Worm (Caenorhabditis elegans) whole organism, L1 larva: Measurements from ENCODE around the gene jip-1.

Experiments used
- ceh-82 ChIP-seq, 3 experiments: fragments of 150-350 bp in 1 of 3; sonication (generic microtip) in 2 of 3; optimal IDR thresholded peaks; 2 replicates each; lab custom pipeline; 2014 to 2017; ENCODE audit warnings: missing biosample characterization in 3 of 3, missing genetic modification characterization in 3 of 3
- mef-2 ChIP-seq: fragments of 150-350 bp; optimal IDR thresholded peaks from 2 replicates; lab custom pipeline; 2014; ENCODE audit warnings: missing biosample characterization, missing genetic modification characterization
- nhr-20 ChIP-seq: sonication (generic microtip); optimal IDR thresholded peaks from 2 replicates; lab custom pipeline; 2016; ENCODE audit warnings: mild to moderate bottlenecking, missing genetic modification characterization, missing compliant biosample characterization
- rnt-1 ChIP-seq: sonication (generic microtip); optimal IDR thresholded peaks from 2 replicates; lab custom pipeline; 2016; ENCODE audit warnings: mild to moderate bottlenecking, missing genetic modification characterization, moderate library complexity, missing compliant biosample characterization
- sox-4 ChIP-seq: sonication (generic microtip); optimal IDR thresholded peaks from 2 replicates; lab custom pipeline; 2016; ENCODE audit warnings: missing genetic modification characterization, missing compliant biosample characterization
- zag-1 ChIP-seq: fragments of 150-350 bp; optimal IDR thresholded peaks from 2 replicates; lab custom pipeline; 2014; ENCODE audit warnings: missing biosample characterization, missing genetic modification characterization

- TF ChIP-seq sox-4 (tag; lab: Kevin White, UChicago) (no peak), rnt-1 (tag; lab: Kevin White, UChicago) (no peak), zag-1 (tag; lab: Kevin White, UChicago) (no peak), nhr-20 (tag; lab: Kevin White, UChicago) (no peak), mef-2 (tag; lab: Kevin White, UChicago) (no peak), ceh-82 (tag; optimal IDR thresholded peaks at IDR 0.05; lab: Kevin White, UChicago) (no peak)
Measured at ce11 chrII:1374889-1375288, 48.1 kb downstream of the jip-1 start, which contains the start of gene rog-1.
